Fruit fly (Drosophila melanogaster) whole organism, embryonic: ENCODE measurements around the gene CG13088.

ENCODE experiments used
- Asciz ChIP-seq: fragments of 200-800 bp; sonication (Bioruptor generic); optimal IDR thresholded peaks from 2 replicates; lab custom pipeline; 2017; ENCODE audit warnings: missing biosample characterization, mild to moderate bottlenecking, missing genetic modification characterization, missing genetic modification reagents
- B-H1 ChIP-seq: fragments of 200-800 bp; sonication (Bioruptor generic); IDR thresholded peaks from 3 replicates; pipeline ENCODE4 v1.3.6; 2022; ENCODE audit warnings: missing biosample characterization, missing genetic modification characterization
- CG1024 ChIP-seq: fragments of 200-800 bp; sonication (Bioruptor generic); IDR thresholded peaks from 2 replicates; pipeline ENCODE4 v1.3.6; 2022; ENCODE audit warnings: missing biosample characterization, missing genetic modification characterization
- CG10959 ChIP-seq: fragments of 200-800 bp; sonication (Bioruptor generic); IDR thresholded peaks from 2 replicates; pipeline ENCODE4 v1.3.6; 2022; ENCODE audit warnings: missing biosample characterization, missing genetic modification characterization
- CG11085 ChIP-seq: fragments of 200-800 bp; sonication (Bioruptor generic); IDR thresholded peaks from 2 replicates; pipeline ENCODE4 v1.3.6; 2022; ENCODE audit warnings: missing biosample characterization, missing genetic modification characterization
- CG12219 ChIP-seq: fragments of 200-800 bp; sonication (Bioruptor generic); optimal IDR thresholded peaks from 3 replicates; lab custom pipeline; 2018; ENCODE audit warnings: missing biosample characterization, mild to moderate bottlenecking, missing genetic modification characterization
- CG12299 ChIP-seq: fragments of 200-800 bp; sonication (Bioruptor generic); optimal IDR thresholded peaks from 2 replicates; lab custom pipeline; 2018; ENCODE audit warnings: missing biosample characterization, mild to moderate bottlenecking, missing genetic modification characterization
- CG17359 ChIP-seq: fragments of 200-800 bp; sonication (Bioruptor generic); optimal IDR thresholded peaks from 3 replicates; lab custom pipeline; 2018; ENCODE audit warnings: missing biosample characterization, mild to moderate bottlenecking, missing genetic modification characterization, moderate library complexity
- CG17361 ChIP-seq: fragments of 200-800 bp; sonication (Bioruptor generic); IDR thresholded peaks from 3 replicates; pipeline ENCODE4 v1.3.6; 2022; ENCODE audit warnings: missing biosample characterization, missing genetic modification characterization
- CG1792 ChIP-seq: fragments of 200-800 bp; sonication (Bioruptor generic); optimal IDR thresholded peaks from 2 replicates; lab custom pipeline; 2016; ENCODE audit warnings: missing biosample characterization, missing genetic modification characterization
- CG2199 ChIP-seq: fragments of 200-800 bp; sonication (Bioruptor generic); IDR thresholded peaks from 3 replicates; pipeline ENCODE4 v1.3.6; 2022; ENCODE audit warnings: missing biosample characterization, missing genetic modification characterization
- CG3065 ChIP-seq: fragments of 200-800 bp; sonication (Bioruptor generic); optimal IDR thresholded peaks from 2 replicates; lab custom pipeline; 2016; ENCODE audit warnings: missing biosample characterization, missing genetic modification characterization
- CG3163 ChIP-seq: fragments of 200-800 bp; sonication (Bioruptor generic); optimal IDR thresholded peaks from 3 replicates; lab custom pipeline; 2016; ENCODE audit warnings: missing biosample characterization, missing genetic modification characterization
- CG3847 ChIP-seq: fragments of 200-800 bp; sonication (Bioruptor generic); IDR thresholded peaks from 2 replicates; pipeline ENCODE4 v1.3.6; 2022; ENCODE audit warnings: missing biosample characterization, missing genetic modification characterization
- CG43689 ChIP-seq: fragments of 200-800 bp; sonication (Bioruptor generic); IDR thresholded peaks from 2 replicates; pipeline ENCODE4 v1.3.6; 2022; ENCODE audit warnings: missing biosample characterization, missing genetic modification characterization
- CG4730 ChIP-seq: fragments of 200-800 bp; sonication (Bioruptor generic); IDR thresholded peaks from 2 replicates; pipeline ENCODE4 v1.3.6; 2022; ENCODE audit warnings: missing biosample characterization, missing genetic modification characterization
- CG6175 ChIP-seq: fragments of 200-800 bp; sonication (Bioruptor generic); IDR thresholded peaks from 3 replicates; pipeline ENCODE4 v1.3.6; 2022; ENCODE audit warnings: missing biosample characterization, missing genetic modification characterization
- CG6254 ChIP-seq: fragments of 200-800 bp; sonication (Bioruptor generic); optimal IDR thresholded peaks from 3 replicates; lab custom pipeline; 2017; ENCODE audit warnings: mild to moderate bottlenecking, missing biosample characterization, missing genetic modification reagents, missing genetic modification characterization
- CG6272 ChIP-seq: fragments of 200-800 bp; sonication (Bioruptor generic); IDR thresholded peaks from 2 replicates; pipeline ENCODE4 v1.3.6; 2022; ENCODE audit warnings: missing biosample characterization, missing genetic modification characterization
- CG7963 ChIP-seq: fragments of 200-800 bp; sonication (Bioruptor generic); IDR thresholded peaks from 3 replicates; pipeline ENCODE4 v1.3.6; 2022; ENCODE audit warnings: missing biosample characterization, missing genetic modification characterization; ENCODE audit not compliant: partially characterized antibody
- Chrac-16 ChIP-seq: fragments of 200-800 bp; sonication (Bioruptor generic); optimal IDR thresholded peaks from 3 replicates; lab custom pipeline; 2016; ENCODE audit warnings: missing biosample characterization, missing genetic modification characterization
- D19A ChIP-seq: fragments of 200-800 bp; optimal IDR thresholded peaks from 3 replicates; lab custom pipeline; 2019; ENCODE audit warnings: missing biosample characterization, mild to moderate bottlenecking, missing genetic modification characterization, moderate library complexity
- D19B ChIP-seq: fragments of 200-800 bp; sonication (Bioruptor generic); optimal IDR thresholded peaks from 2 replicates; lab custom pipeline; 2017; ENCODE audit warnings: missing biosample characterization, mild to moderate bottlenecking, missing genetic modification characterization
- E2f2 ChIP-seq: fragments of 200-800 bp; sonication (Bioruptor generic); IDR thresholded peaks from 2 replicates; pipeline ENCODE4 v1.3.6; 2022; ENCODE audit warnings: missing biosample characterization, missing genetic modification characterization
- Fer3 ChIP-seq: fragments of 200-800 bp; sonication (Bioruptor generic); optimal IDR thresholded peaks from 2 replicates; lab custom pipeline; 2018; ENCODE audit warnings: missing biosample characterization, mild to moderate bottlenecking, missing genetic modification characterization, moderate library complexity
- Gug ChIP-seq: fragments of 200-800 bp; sonication (Bioruptor generic); IDR thresholded peaks from 4 replicates; pipeline ENCODE4 v1.3.6; 2022; ENCODE audit warnings: missing biosample characterization, missing genetic modification characterization
- Hey ChIP-seq: fragments of 200-800 bp; sonication (Bioruptor generic); optimal IDR thresholded peaks from 3 replicates; lab custom pipeline; 2018; ENCODE audit warnings: missing biosample characterization, mild to moderate bottlenecking, missing genetic modification characterization
- Hr3 ChIP-seq: fragments of 200-800 bp; sonication (Bioruptor generic); optimal IDR thresholded peaks from 3 replicates; lab custom pipeline; 2016; ENCODE audit warnings: missing biosample characterization, missing genetic modification characterization
- Mad ChIP-seq: fragments of 200-800 bp; sonication (Bioruptor generic); optimal IDR thresholded peaks from 2 replicates; lab custom pipeline; 2016; ENCODE audit warnings: missing biosample characterization, missing genetic modification characterization
- Mrtf ChIP-seq: fragments of 200-800 bp; sonication (Bioruptor generic); IDR thresholded peaks from 3 replicates; pipeline ENCODE4 v1.3.6; 2022; ENCODE audit warnings: missing biosample characterization, missing genetic modification characterization
- Oli ChIP-seq: fragments of 200-800 bp; sonication (Bioruptor generic); optimal IDR thresholded peaks from 2 replicates; lab custom pipeline; 2018; ENCODE audit warnings: missing biosample characterization, mild to moderate bottlenecking, missing genetic modification characterization, moderate library complexity
- Opbp ChIP-seq: fragments of 200-800 bp; sonication (Bioruptor generic); IDR thresholded peaks from 3 replicates; pipeline ENCODE4 v1.3.6; 2022; ENCODE audit warnings: missing biosample characterization, missing genetic modification characterization; ENCODE audit not compliant: partially characterized antibody
- Pdp1 ChIP-seq, 2 experiments: fragments of 200-800 bp; sonication (Bioruptor generic); optimal IDR thresholded peaks; 3 replicates each; lab custom pipeline; 2016; ENCODE audit warnings: missing biosample characterization in 2 of 2, missing genetic modification characterization in 2 of 2, mild to moderate bottlenecking in 1 of 2, moderate library complexity in 1 of 2
- Sin3A ChIP-seq: fragments of >200 bp; optimal IDR thresholded peaks from 2 replicates; lab custom pipeline; 2018
- Six4 ChIP-seq: fragments of 200-800 bp; sonication (Bioruptor generic); optimal IDR thresholded peaks from 2 replicates; lab custom pipeline; 2016; ENCODE audit warnings: missing biosample characterization, missing genetic modification characterization
- Taf1 ChIP-seq: fragments of 200-800 bp; sonication (Bioruptor generic); IDR thresholded peaks from 2 replicates; pipeline ENCODE4 v1.3.6; 2022; ENCODE audit warnings: missing biosample characterization, missing genetic modification characterization
- Trl ChIP-seq, 3 experiments: fragments of >200 bp in 2 of 3; fragments of 200-800 bp in 1 of 3; sonication (Bioruptor generic) in 1 of 3; optimal IDR thresholded peaks; 2 replicates in 1 of 3; 3 replicates in 2 of 3; lab custom pipeline; 2016 to 2017; ENCODE audit warnings: missing biosample characterization in 1 of 3, missing genetic modification characterization in 1 of 3
- Xbp1 ChIP-seq: fragments of 200-800 bp; sonication (Bioruptor generic); optimal IDR thresholded peaks from 3 replicates; lab custom pipeline; 2016; ENCODE audit warnings: missing biosample characterization, mild to moderate bottlenecking, missing genetic modification characterization
- ara ChIP-seq: fragments of 200-800 bp; sonication (Bioruptor generic); IDR thresholded peaks from 2 replicates; pipeline ENCODE4 v1.3.6; 2022; ENCODE audit warnings: missing biosample characterization, missing genetic modification characterization
- ci ChIP-seq: fragments of 200-800 bp; sonication (Bioruptor generic); IDR thresholded peaks from 3 replicates; pipeline ENCODE4 v1.3.6; 2022; ENCODE audit warnings: missing biosample characterization, missing genetic modification characterization
- croc ChIP-seq: fragments of 200-800 bp; sonication (Bioruptor generic); conservative IDR thresholded peaks from 3 replicates; pipeline ENCODE4 v1.3.6; 2022; ENCODE audit warnings: missing biosample characterization, missing genetic modification characterization
- dimm ChIP-seq: fragments of 200-800 bp; sonication (Bioruptor generic); IDR thresholded peaks from 2 replicates; pipeline ENCODE4 v1.3.6; 2022; ENCODE audit warnings: missing biosample characterization, missing genetic modification characterization
- ham ChIP-seq: fragments of 200-800 bp; sonication (Bioruptor generic); IDR thresholded peaks from 2 replicates; pipeline ENCODE4 v1.3.6; 2022; ENCODE audit warnings: missing biosample characterization, missing genetic modification characterization
- ind ChIP-seq: fragments of 200-800 bp; sonication (Bioruptor generic); optimal IDR thresholded peaks from 3 replicates; lab custom pipeline; 2016; ENCODE audit warnings: missing biosample characterization, missing genetic modification characterization
- kah ChIP-seq: fragments of 200-800 bp; sonication (Bioruptor generic); optimal IDR thresholded peaks from 2 replicates; lab custom pipeline; 2018; ENCODE audit warnings: missing biosample characterization, mild to moderate bottlenecking, missing genetic modification characterization
- knrl ChIP-seq: fragments of 200-800 bp; sonication (Bioruptor generic); IDR thresholded peaks from 3 replicates; pipeline ENCODE4 v1.3.6; 2022; ENCODE audit warnings: missing biosample characterization, missing genetic modification characterization; ENCODE audit not compliant: partially characterized antibody
- pb ChIP-seq: fragments of 200-800 bp; sonication (Bioruptor generic); optimal IDR thresholded peaks from 3 replicates; lab custom pipeline; 2016; ENCODE audit warnings: missing biosample characterization, missing genetic modification characterization
- phol ChIP-seq: fragments of 200-800 bp; sonication (Bioruptor generic); optimal IDR thresholded peaks from 3 replicates; lab custom pipeline; 2018; ENCODE audit warnings: missing biosample characterization, mild to moderate bottlenecking, missing genetic modification characterization, moderate library complexity
- pita ChIP-seq: fragments of 200-800 bp; sonication (Bioruptor generic); optimal IDR thresholded peaks from 2 replicates; lab custom pipeline; 2017; ENCODE audit warnings: missing biosample characterization, mild to moderate bottlenecking, missing genetic modification characterization
- sim ChIP-seq: fragments of 200-800 bp; sonication (Bioruptor generic); IDR thresholded peaks from 2 replicates; pipeline ENCODE4 v1.3.6; 2022; ENCODE audit warnings: missing biosample characterization, missing genetic modification characterization
- sqz ChIP-seq: fragments of 200-800 bp; sonication (Bioruptor generic); optimal IDR thresholded peaks from 3 replicates; lab custom pipeline; 2018; ENCODE audit warnings: missing biosample characterization, mild to moderate bottlenecking, missing genetic modification characterization

CG13088 gene

dm6 chr2L:8521724-8522309 lies 33.0 kb downstream of the CG13088 start, which contains the start of gene Acer (continued):
- TF ChIP-seq ham (no peak), dimm (GFP tag; lab: Robert Waterston, UW) (no peak), Chrac-16 (GFP tag; lab: Kevin White, UChicago) (no peak), E2f2 (GFP tag; lab: Robert Waterston, UW) (0 out of 2 replicates have a peak, but pooled peaks have one; percentile 10), Pdp1 (GFP tag; optimal IDR thresholded peaks at IDR 0.05; lab: Kevin White, UChicago) (peak in 1 of 2 experiments; percentile 22), CG3847 (GFP tag; lab: Robert Waterston, UW) (no peak), Xbp1 (no peak), CG17359 (tag; lab: Kevin White, UChicago) (no peak), sqz (peak; percentile 51), CG11085 (GFP tag; lab: Robert Waterston, UW) (no peak), CG1792 (GFP tag; lab: Kevin White, UChicago) (peak; percentile 4), D19A (tag; lab: Kevin White, UChicago) (peak; percentile 40), sim (GFP tag; lab: Robert Waterston, UW) (no peak), Gug (GFP tag; lab: Robert Waterston, UW) (no peak), phol (peak; percentile 37), CG12299 (tag; lab: Kevin White, UChicago) (no peak), Taf1 (GFP tag; lab: Robert Waterston, UW) (no peak), Six4 (GFP tag; lab: Kevin White, UChicago) (no peak), D19B (GFP tag; lab: Kevin White, UChicago) (no peak), Fer3 (tag; lab: Kevin White, UChicago) (no peak), CG3163 (GFP tag; lab: Kevin White, UChicago) (no peak), CG6254 (GFP tag; lab: Kevin White, UChicago) (no peak), CG4730 (GFP tag; lab: Robert Waterston, UW) (no peak), CG3065 (GFP tag; lab: Kevin White, UChicago) (no peak), Mrtf (GFP tag; lab: Robert Waterston, UW) (no peak), pb (GFP tag; lab: Kevin White, UChicago) (no peak), CG17361 (peak; percentile 34; the same call in 2 of the 3 replicates), B-H1 (no peak), Opbp (GFP tag; lab: Robert Waterston, UW) (peak; percentile 42; the same call in 2 of the 3 replicates), Asciz (GFP tag; lab: Kevin White, UChicago) (no peak), CG6272 (no peak), Trl (optimal IDR thresholded peaks at IDR 0.05; lab: Kevin White, UChicago) (peak in 1 of 2 experiments; percentile 43), Trl (GFP tag; optimal IDR thresholded peaks at IDR 0.05; lab: Kevin White, UChicago) (peak; percentile 25), CG1024 (GFP tag; lab: Robert Waterston, UW) (no peak), Hr3 (no peak), CG10959 (no peak), CG12219 (no peak), ind (no peak), Mad (GFP tag; lab: Kevin White, UChicago) (no peak), ara (GFP tag; lab: Robert Waterston, UW) (no peak), knrl (GFP tag; lab: Robert Waterston, UW) (0 out of 3 replicates have a peak, but pooled peaks have one; percentile 29), Sin3A (lab: Kevin White, UChicago) (no peak), ci (GFP tag; lab: Robert Waterston, UW) (0 out of 3 replicates have a peak, but pooled peaks have one; percentile 57), Oli (tag; lab: Kevin White, UChicago) (no peak), pita (no peak), croc (GFP tag; lab: Robert Waterston, UW) (no peak), CG7963 (GFP tag; lab: Robert Waterston, UW) (no peak), CG2199 (GFP tag; lab: Robert Waterston, UW) (no peak), CG43689 (no peak), CG6175 (GFP tag; lab: Robert Waterston, UW) (no peak), Hey (tag; lab: Kevin White, UChicago) (no peak), kah (GFP tag; lab: Kevin White, UChicago) (peak; percentile 15)
